Worm (Caenorhabditis elegans) whole organism, L3 larva: Measurements from ENCODE around the gene F54E4.2.

ENCODE experiments used
- R02D3.7 ChIP-seq: fragments of 150-350 bp; optimal IDR thresholded peaks from 2 replicates; lab custom pipeline; 2014; ENCODE audit warnings: missing biosample characterization, missing genetic modification characterization
- ZK546.5 ChIP-seq: sonication (generic microtip); optimal IDR thresholded peaks from 2 replicates; lab custom pipeline; 2017; ENCODE audit warnings: missing biosample characterization, missing genetic modification characterization
- aly-2 ChIP-seq: fragments of 150-350 bp; optimal IDR thresholded peaks from 2 replicates; lab custom pipeline; 2014; ENCODE audit warnings: missing biosample characterization, missing genetic modification characterization
- ama-1 ChIP-seq: fragments of 150-350 bp; optimal IDR thresholded peaks from 2 replicates; lab custom pipeline; 2018
- ceh-16 ChIP-seq: sonication (generic microtip); optimal IDR thresholded peaks from 2 replicates; lab custom pipeline; 2017; ENCODE audit warnings: missing biosample characterization, missing genetic modification characterization
- ceh-28 ChIP-seq: fragments of 150-350 bp; optimal IDR thresholded peaks from 2 replicates; lab custom pipeline; 2014; ENCODE audit warnings: missing biosample characterization, missing genetic modification reagents, missing genetic modification characterization
- ceh-82 ChIP-seq: fragments of 150-350 bp; optimal IDR thresholded peaks from 2 replicates; lab custom pipeline; 2014; ENCODE audit warnings: missing biosample characterization, missing genetic modification characterization
- ceh-9 ChIP-seq: sonication (generic microtip); optimal IDR thresholded peaks from 2 replicates; lab custom pipeline; 2018; ENCODE audit warnings: missing biosample characterization, missing genetic modification characterization
- daf-12 ChIP-seq: fragments of 150-350 bp; optimal IDR thresholded peaks from 2 replicates; lab custom pipeline; 2014; ENCODE audit warnings: missing biosample characterization, missing genetic modification reagents, missing genetic modification characterization
- egl-27 ChIP-seq: sonication (generic microtip); optimal IDR thresholded peaks from 4 replicates; lab custom pipeline; 2017; ENCODE audit warnings: missing biosample characterization, missing genetic modification reagents, missing genetic modification characterization
- egl-5 ChIP-seq: fragments of 150-350 bp; optimal IDR thresholded peaks from 2 replicates; lab custom pipeline; 2017; ENCODE audit warnings: missing biosample characterization, missing genetic modification reagents, missing genetic modification characterization, inconsistent platforms
- elt-2 ChIP-seq: sonication (generic microtip); optimal IDR thresholded peaks from 2 replicates; lab custom pipeline; 2016; ENCODE audit warnings: missing genetic modification reagents, mild to moderate bottlenecking, missing genetic modification characterization, missing compliant biosample characterization
- elt-3 ChIP-seq, 3 experiments: fragments of 150-350 bp in 1 of 3; sonication (generic microtip) in 2 of 3; optimal IDR thresholded peaks; 2 replicates in 2 of 3; 4 replicates in 1 of 3; lab custom pipeline; 2014 to 2017; ENCODE audit warnings: missing biosample characterization in 3 of 3, missing genetic modification characterization in 3 of 3
- eor-1 ChIP-seq, 2 experiments: fragments of 150-350 bp; optimal IDR thresholded peaks; 2 replicates each; lab custom pipeline; 2014 to 2018; ENCODE audit warnings: missing biosample characterization in 2 of 2, missing genetic modification characterization in 2 of 2
- fkh-10 ChIP-seq: sonication (generic microtip); optimal IDR thresholded peaks from 2 replicates; lab custom pipeline; 2017; ENCODE audit warnings: missing biosample characterization, missing genetic modification reagents, missing genetic modification characterization
- fkh-2 ChIP-seq: fragments of 150-350 bp; optimal IDR thresholded peaks from 2 replicates; lab custom pipeline; 2014; ENCODE audit warnings: missing biosample characterization, missing genetic modification reagents, missing genetic modification characterization
- fos-1 ChIP-seq: fragments of 150-350 bp; optimal IDR thresholded peaks from 2 replicates; lab custom pipeline; 2014; ENCODE audit warnings: missing biosample characterization, missing genetic modification characterization
- hmg-11 ChIP-seq: sonication (generic microtip); optimal IDR thresholded peaks from 2 replicates; lab custom pipeline; 2016; ENCODE audit warnings: missing genetic modification characterization, missing compliant biosample characterization
- jun-1 ChIP-seq: fragments of 150-350 bp; optimal IDR thresholded peaks from 2 replicates; lab custom pipeline; 2014; ENCODE audit warnings: missing biosample characterization, missing genetic modification reagents, missing genetic modification characterization
- lin-15B ChIP-seq: fragments of 150-350 bp; optimal IDR thresholded peaks from 2 replicates; lab custom pipeline; 2014; ENCODE audit warnings: missing biosample characterization, missing genetic modification characterization
- lin-39 ChIP-seq: fragments of 150-350 bp; optimal IDR thresholded peaks from 2 replicates; lab custom pipeline; 2018; ENCODE audit warnings: missing biosample characterization, missing genetic modification reagents, missing genetic modification characterization
- mdl-1 ChIP-seq: fragments of 150-350 bp; optimal IDR thresholded peaks from 2 replicates; lab custom pipeline; 2014; ENCODE audit warnings: missing biosample characterization, missing genetic modification characterization
- mml-1 ChIP-seq: fragments of 150-350 bp; sonication (generic microtip); optimal IDR thresholded peaks from 3 replicates; lab custom pipeline; 2014; ENCODE audit warnings: missing biosample characterization, missing genetic modification characterization
- nhr-11 ChIP-seq: fragments of 150-350 bp; optimal IDR thresholded peaks from 2 replicates; lab custom pipeline; 2014; ENCODE audit warnings: missing biosample characterization, missing genetic modification characterization
- nhr-23 ChIP-seq: fragments of 150-350 bp; optimal IDR thresholded peaks from 2 replicates; lab custom pipeline; 2014; ENCODE audit warnings: missing biosample characterization, missing genetic modification reagents, missing genetic modification characterization
- nhr-237 ChIP-seq: fragments of 150-350 bp; optimal IDR thresholded peaks from 2 replicates; lab custom pipeline; 2014; ENCODE audit warnings: missing biosample characterization, missing genetic modification characterization
- nhr-28 ChIP-seq: fragments of 150-350 bp; optimal IDR thresholded peaks from 2 replicates; lab custom pipeline; 2014; ENCODE audit warnings: missing biosample characterization, missing genetic modification characterization
- nhr-67 ChIP-seq: fragments of 150-350 bp; optimal IDR thresholded peaks from 2 replicates; lab custom pipeline; 2014; ENCODE audit warnings: missing biosample characterization, missing genetic modification characterization
- nhr-77 ChIP-seq: fragments of 150-350 bp; optimal IDR thresholded peaks from 2 replicates; lab custom pipeline; 2014; ENCODE audit warnings: missing biosample characterization, missing genetic modification characterization
- pha-4 ChIP-seq: fragments of 150-350 bp; optimal IDR thresholded peaks from 2 replicates; lab custom pipeline; 2014; ENCODE audit warnings: missing biosample characterization, missing genetic modification reagents, missing genetic modification characterization
- sea-2 ChIP-seq: fragments of 150-350 bp; sonication (generic microtip); optimal IDR thresholded peaks from 4 replicates; lab custom pipeline; 2014; ENCODE audit warnings: missing biosample characterization, missing genetic modification reagents, missing genetic modification characterization
- tbx-2 ChIP-seq: sonication (generic microtip); optimal IDR thresholded peaks from 2 replicates; lab custom pipeline; 2016; ENCODE audit warnings: mild to moderate bottlenecking, missing genetic modification characterization, missing compliant biosample characterization
- unc-39 ChIP-seq: sonication (generic microtip); optimal IDR thresholded peaks from 4 replicates; lab custom pipeline; 2017; ENCODE audit warnings: missing biosample characterization, missing genetic modification characterization
- unc-62 ChIP-seq: fragments of 150-350 bp; sonication (generic microtip); optimal IDR thresholded peaks from 4 replicates; lab custom pipeline; 2014; ENCODE audit warnings: missing biosample characterization, missing genetic modification reagents, missing genetic modification characterization

Gene F54E4.2

DNA sequence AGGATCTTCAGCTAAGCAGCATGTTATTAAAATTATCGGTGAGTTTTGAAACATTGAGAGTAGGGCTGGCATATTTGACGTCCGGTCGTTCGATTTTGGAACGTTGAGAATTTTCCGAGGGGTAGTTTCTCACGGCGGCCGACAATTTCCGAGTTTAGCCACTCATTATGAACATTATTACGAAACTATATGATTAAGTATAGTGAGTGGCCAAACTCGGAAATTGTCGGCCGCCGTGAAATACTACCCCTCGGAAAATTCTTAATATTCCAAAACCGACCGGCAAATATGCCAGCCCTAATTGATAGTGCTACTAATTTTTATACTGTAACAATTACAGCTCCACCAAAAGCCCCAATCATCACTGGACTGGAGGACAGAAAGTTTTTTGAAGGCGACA lies 28.7 kb upstream of the F54E4.2 start:
- no peak for TF ChIP-seq R02D3.7
- TF ChIP-seq ceh-16 (tag; lab: Kevin White, UChicago), result no peak
- TF ChIP-seq nhr-77 (tag; lab: Kevin White, UChicago), result no peak

ce11 chrX:14654668-14655067 lies 26.0 kb upstream of the F54E4.2 start, which contains the start of gene syg-2:
syg-2 (plus strand) TSS chrX:14654968.
- TF ChIP-seq eor-1 (tag; optimal IDR thresholded peaks at IDR 0.05; lab: Kevin White, UChicago) (no peak), R02D3.7 (no peak), fkh-10 (no peak), nhr-23 (tag; lab: Kevin White, UChicago) (no peak), ceh-16 (tag; lab: Kevin White, UChicago) (no peak)

DNA sequence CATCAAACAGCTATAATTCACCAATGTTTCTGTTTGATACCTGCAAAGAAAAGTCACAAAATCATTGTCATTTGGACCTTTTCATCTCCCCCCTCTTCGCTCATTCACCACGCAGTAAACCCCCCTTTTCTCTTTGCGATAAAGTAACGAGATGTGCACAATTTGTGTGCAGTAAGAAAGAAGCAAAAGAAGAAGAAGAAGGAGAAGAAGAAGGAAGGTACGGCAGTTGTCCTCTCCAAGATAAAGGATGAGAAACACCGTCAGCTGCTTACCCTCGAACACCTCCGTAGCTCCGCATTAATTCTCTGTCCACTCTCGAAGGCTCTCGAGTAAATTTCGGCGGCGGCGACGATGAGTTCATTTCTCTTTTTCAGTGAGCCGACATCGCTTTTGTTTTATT lies 24.8 kb upstream of the F54E4.2 start:
- peak; percentile 22 for TF ChIP-seq lin-39
- TF ChIP-seq ceh-82 (tag; lab: Kevin White, UChicago), result no peak
- peak; percentile 0 for TF ChIP-seq nhr-11
- no peak for TF ChIP-seq unc-62
- TF ChIP-seq daf-12 (tag; lab: Kevin White, UChicago), result no peak

DNA sequence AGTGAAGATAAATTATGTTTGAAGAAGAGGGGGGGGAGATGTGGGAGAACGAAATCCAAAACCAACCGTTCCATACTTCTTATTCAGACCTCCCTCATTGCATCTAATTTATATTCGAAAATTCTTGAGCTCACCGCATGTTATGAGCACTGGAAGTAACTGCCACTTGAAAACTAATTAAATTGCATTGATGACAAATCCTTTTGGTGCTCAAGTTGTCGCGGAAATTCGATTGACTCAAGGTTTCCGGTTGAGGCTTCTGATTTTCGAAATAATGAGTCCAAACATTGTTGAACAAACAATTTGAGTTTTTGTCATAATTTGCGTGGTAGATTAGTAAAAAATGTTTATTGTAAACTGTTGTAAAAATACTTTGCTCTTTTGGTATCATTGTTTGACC lies 23.3 kb upstream of the F54E4.2 start:
- no peak for TF ChIP-seq elt-2 (tag; lab: Kevin White, UChicago)
- no peak for TF ChIP-seq nhr-77 (tag; lab: Kevin White, UChicago)
- TF ChIP-seq lin-39, result no peak
- no peak for TF ChIP-seq egl-5
- no peak for TF ChIP-seq ceh-9 (tag; lab: Kevin White, UChicago)
- TF ChIP-seq nhr-237 (tag; lab: Kevin White, UChicago), result no peak
- TF ChIP-seq ZK546.5, result no peak
- no peak for TF ChIP-seq R02D3.7
- no peak for TF ChIP-seq jun-1
- TF ChIP-seq sea-2, result no peak
- TF ChIP-seq pha-4 (tag; lab: Kevin White, UChicago), result no peak

- TF ChIP-seq mml-1 (tag; lab: Kevin White, UChicago) (no peak), lin-39 (no peak), ceh-9 (tag; lab: Kevin White, UChicago) (no peak), fos-1 (tag; lab: Kevin White, UChicago) (no peak), nhr-67 (no peak), ceh-28 (tag; lab: Kevin White, UChicago) (no peak), elt-2 (tag; lab: Kevin White, UChicago) (no peak), nhr-237 (tag; lab: Kevin White, UChicago) (no peak), aly-2 (tag; lab: Kevin White, UChicago) (no peak)
These were observed 20.5 kb upstream of the F54E4.2 start for ce11 chrX:14649224-14649623.

DNA sequence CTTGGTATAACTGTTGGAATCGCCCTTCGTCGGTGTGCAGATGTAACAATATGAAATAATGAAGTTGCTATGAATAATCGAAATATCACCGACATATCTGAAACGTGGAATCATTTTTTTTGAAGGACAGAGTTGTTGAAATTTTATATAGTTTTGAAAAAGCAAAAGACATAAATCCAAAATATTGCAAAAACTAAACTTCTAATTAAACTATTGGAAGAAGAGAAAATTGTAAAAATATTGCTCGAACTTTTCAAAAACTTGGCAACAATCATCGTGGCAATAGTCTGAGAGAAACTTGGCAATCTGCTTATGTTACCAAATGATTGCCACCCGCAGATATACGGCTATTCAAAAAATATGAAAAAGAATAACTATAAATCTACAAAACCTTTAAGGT lies 16.7 kb upstream of the F54E4.2 start, which contains the start of gene F54E4.4:
Gene F54E4.4, minus strand, starts transcription at position 101 of the 400 bp plus-strand sequence.
- TF ChIP-seq egl-27 (tag; lab: Kevin White, UChicago), result no peak
- no peak for TF ChIP-seq fkh-2 (tag; lab: Kevin White, UChicago)
- TF ChIP-seq ceh-9 (tag; lab: Kevin White, UChicago), result no peak
- no peak for TF ChIP-seq unc-39 (tag; lab: Kevin White, UChicago)
- no peak for TF ChIP-seq fos-1 (tag; lab: Kevin White, UChicago)
- no peak for TF ChIP-seq tbx-2 (tag; lab: Kevin White, UChicago)
- no peak for TF ChIP-seq ceh-28 (tag; lab: Kevin White, UChicago)
- no peak for TF ChIP-seq egl-5
- no peak for TF ChIP-seq R02D3.7
- TF ChIP-seq mdl-1 (tag; lab: Kevin White, UChicago), result no peak
- TF ChIP-seq ama-1 (lab: Kevin White, UChicago), result no peak
- TF ChIP-seq nhr-237 (tag; lab: Kevin White, UChicago), result no peak
- no peak for TF ChIP-seq lin-15B (tag; lab: Kevin White, UChicago)
- TF ChIP-seq ceh-82 (tag; lab: Kevin White, UChicago), result no peak
- TF ChIP-seq ZK546.5, result no peak
- no peak for TF ChIP-seq hmg-11 (tag; lab: Kevin White, UChicago)
- no peak for TF ChIP-seq elt-3 (tag; optimal IDR thresholded peaks at IDR 0.05; lab: Kevin White, UChicago)
- TF ChIP-seq nhr-28 (tag; lab: Kevin White, UChicago), result no peak
- no peak for TF ChIP-seq sea-2
- TF ChIP-seq, all 47 proteins: peak for 0
